Worm (Caenorhabditis elegans): ENCODE measurements around the gene dhhc-9.

dhhc-9 gene

ce11 chrX:2365890-2366289, 35.9 kb downstream of the dhhc-9 start, which contains the start of gene T24D8.6:
T24D8.6 (minus strand) TSS chrX:2365990.
- no peak for TF ChIP-seq unc-62 (GFP tag; optimal IDR thresholded peaks at IDR 0.05)

DNA sequence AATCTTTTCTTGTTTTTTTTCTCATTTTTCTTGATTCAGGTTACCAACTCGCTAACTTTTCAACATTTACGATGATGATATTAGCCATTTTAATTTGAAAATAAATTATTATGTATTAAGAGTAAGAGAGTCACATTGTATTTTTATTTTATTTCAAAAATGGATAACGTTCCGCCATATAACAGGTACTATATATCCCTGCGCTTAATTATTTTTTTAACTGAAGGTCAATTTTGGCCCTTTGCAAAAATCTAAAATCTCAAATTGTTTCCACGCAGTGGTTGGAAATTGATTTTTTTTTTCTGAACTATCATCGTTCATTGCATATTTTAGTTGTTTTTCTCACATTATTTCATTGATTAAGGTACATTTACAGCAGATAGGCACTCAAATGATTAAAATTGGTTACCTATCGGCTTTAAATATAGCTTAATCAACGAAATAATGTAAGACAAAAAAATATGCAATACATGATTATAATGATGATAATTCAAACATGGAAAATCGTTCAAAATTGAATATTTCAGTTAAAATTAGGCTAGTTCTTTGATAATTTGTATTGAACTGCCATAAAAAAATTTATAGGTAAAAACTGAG, 37.0 kb downstream of the dhhc-9 start:
- no peak for TF ChIP-seq unc-62 (GFP tag; optimal IDR thresholded peaks at IDR 0.05)

DNA sequence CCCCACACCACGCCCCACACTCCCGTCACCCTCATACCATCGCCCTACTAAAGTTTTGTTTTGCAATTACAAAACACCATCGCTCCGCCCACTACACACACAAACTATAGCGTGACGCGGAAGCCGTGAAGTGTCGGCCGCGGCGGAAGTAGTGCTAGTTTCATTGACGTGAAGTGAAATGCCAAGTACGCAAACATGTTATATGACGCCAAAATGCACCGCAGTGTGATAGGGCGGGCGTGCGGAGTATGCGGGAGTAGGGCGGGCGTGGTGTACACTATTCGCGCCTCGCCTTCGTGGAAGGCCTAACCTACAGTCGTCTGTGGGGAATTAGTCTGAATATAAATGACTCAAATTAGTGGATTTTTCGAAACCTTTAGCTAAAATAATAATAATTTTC, 39.0 kb downstream of the dhhc-9 start:
- TF ChIP-seq unc-62 (GFP tag; optimal IDR thresholded peaks at IDR 0.05), result no peak

ce11 chrX:2359797-2360196, 42.0 kb downstream of the dhhc-9 start, which contains the start of gene lgc-40:
lgc-40 (plus strand) TSS chrX:2360097.
- no peak for TF ChIP-seq unc-62 (GFP tag; optimal IDR thresholded peaks at IDR 0.05)

DNA sequence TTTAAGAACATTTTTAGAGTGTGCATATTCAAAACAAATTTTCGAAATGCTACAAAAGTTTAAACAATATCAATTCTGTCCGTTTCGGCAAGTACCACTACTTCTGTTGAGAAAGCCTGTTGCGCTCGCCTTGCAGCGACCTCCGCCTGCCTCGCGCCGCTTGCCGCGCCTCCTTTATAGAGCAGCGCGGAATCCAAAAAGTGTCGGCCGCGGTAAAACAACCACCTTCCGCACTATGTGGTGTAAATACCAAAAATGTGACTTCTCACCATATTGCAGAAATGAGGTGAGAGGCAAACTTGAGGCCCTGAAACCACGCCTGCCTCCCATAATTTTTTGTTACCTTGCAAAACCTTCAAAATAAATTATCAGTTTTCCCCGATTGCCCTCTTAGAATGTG, 48.9 kb downstream of the dhhc-9 start:
- TF ChIP-seq unc-62 (GFP tag; optimal IDR thresholded peaks at IDR 0.05), result no peak

Data from whole organism, dauer.